Fruit fly (Drosophila melanogaster) whole organism, larva: ENCODE results near the gene ort.

Experiments used
- noc ChIP-seq: fragments of 200-800 bp; sonication (Bioruptor generic); optimal IDR thresholded peaks from 3 replicates; lab custom pipeline; 2019; ENCODE audit warnings: missing biosample characterization, mild to moderate bottlenecking, missing genetic modification characterization, moderate library complexity

Gene ort

DNA sequence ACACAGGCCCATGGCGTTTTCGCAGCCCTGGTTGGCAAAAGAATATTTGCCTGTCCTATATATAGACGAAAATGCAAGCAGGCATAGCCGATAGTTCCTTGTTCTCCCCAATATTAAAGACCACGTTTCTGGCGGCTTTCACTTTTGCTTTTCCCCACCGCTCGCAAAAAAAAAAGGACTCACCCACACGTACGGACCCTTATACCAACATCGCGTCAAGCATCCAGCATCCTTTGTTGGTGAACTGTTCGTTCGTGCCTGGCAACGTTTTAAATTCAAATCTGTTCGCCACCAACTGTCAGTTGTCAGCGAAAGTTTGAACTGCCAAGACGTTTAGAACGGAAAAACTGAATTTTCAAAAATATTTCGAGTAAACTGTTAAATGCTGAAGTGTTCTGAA, at the start of gene ort:
ort (plus strand) TSS at position 301 of the 400 bp plus-strand sequence.
- TF ChIP-seq noc (tag; lab: Kevin White, UChicago): no peak

- TF ChIP-seq noc (tag; lab: Kevin White, UChicago): no peak
These were observed 49.6 kb upstream of the ort start, which contains the start of gene CG17752 for dm6 chr3R:19609925-19610324. Gene CG17752 (plus strand): TSS chr3R:19610225.

DNA sequence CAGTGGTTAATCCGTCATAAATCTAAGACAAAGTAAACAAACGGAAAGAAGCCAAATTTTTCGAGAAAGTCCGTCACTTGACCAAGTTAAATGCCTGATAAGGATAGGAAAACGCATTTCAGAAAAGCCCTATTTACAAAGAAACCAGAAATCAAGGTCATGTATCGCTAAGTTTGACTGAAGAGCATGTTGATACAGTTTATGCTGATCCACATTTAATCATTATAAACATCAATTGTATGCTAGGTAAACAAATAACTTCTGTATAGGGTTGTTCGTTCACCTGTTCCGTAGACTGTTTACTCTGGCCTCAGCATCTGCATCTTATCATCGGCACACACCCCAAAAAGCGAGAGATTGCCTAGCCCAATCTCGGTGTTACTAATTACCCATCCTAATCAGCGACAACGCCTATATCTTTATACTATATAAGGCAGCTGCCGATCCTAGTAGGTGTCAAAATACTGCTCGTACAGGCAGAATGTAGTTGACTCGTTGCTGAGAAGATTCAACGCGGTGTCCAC, 46.6 kb upstream of the ort start, which contains the start of gene CG16727:
CG16727 (plus strand) TSS at position 474 of the 524 bp plus-strand sequence.
- TF ChIP-seq noc (tag; lab: Kevin White, UChicago): peak; percentile 73

dm6 chr3R:19619908-19620307, 39.6 kb upstream of the ort start:
- TF ChIP-seq noc (tag; lab: Kevin White, UChicago): no peak

- TF ChIP-seq noc (tag; lab: Kevin White, UChicago): no peak
These were observed 38.6 kb upstream of the ort start for dm6 chr3R:19620953-19621352.

dm6 chr3R:19622005-19622404, 37.5 kb upstream of the ort start:
- TF ChIP-seq noc (tag; lab: Kevin White, UChicago): peak; percentile 59

dm6 chr3R:19623606-19624005, 35.9 kb upstream of the ort start:
- peak; percentile 6 for TF ChIP-seq noc (tag; lab: Kevin White, UChicago)

DNA sequence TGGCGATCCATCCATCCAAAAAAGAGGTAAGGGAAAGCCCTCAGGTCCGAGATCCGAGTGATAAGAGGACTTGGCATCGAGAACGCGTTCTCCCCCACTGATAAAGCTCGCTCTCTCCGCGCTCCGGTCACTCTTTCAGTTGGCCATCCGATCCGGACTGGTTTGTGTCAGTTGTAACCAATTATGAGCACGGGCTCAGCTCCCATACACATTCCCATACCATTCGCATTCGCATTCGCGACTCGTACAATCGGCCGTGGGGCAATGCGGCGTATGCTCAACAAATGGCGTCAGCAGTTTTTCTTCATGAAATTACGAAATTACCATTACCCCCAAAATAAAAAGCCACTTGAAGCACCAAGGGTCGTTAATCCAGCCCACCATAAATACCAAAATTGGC, 35.1 kb upstream of the ort start:
- no peak for TF ChIP-seq noc (tag; lab: Kevin White, UChicago)

DNA sequence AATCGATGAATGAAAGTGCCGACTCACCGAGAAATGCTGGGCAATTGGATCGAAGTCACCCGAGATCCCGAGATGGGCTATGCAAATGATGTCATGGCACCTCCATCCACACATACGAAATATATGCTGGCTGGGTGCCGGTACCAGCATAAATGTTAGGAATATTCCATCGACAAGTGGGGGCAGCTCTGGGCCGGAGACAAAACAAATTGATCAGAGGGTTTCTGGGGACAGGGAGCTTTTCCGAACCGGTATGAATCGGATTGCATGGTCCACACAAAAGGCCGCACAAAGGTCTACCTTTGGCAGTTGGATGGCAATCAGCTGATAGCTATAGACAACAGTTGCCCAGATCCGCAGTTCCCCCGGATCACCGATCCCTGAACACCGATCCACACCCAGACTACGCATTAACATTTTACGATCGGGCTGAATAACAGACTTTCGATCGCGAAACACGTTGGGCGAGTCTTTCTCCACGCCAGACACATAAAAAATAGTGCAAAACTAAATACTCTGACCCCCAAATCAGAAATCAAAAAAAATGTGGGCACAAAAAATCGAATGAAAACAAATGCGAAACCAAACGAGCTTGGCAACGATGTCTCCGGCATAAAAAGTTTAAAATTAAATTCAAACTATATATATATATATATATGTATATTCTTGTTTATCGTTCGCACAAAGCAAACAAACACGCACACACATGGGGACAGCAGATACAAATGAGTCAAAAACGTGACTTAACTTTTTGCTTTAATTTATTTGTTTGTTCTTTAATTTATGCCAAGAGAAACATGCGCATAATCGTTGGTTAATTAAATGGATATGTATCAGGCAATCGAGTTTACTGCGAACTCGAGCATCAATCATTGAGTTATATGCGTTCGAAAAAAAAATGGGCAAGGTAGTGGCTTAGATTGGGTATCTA, 34.0 kb upstream of the ort start:
- TF ChIP-seq noc (tag; lab: Kevin White, UChicago): peak; percentile 19

- peak; percentile 52 for TF ChIP-seq noc (tag; lab: Kevin White, UChicago)
These were observed 31.6 kb upstream of the ort start for dm6 chr3R:19627792-19628522.

DNA sequence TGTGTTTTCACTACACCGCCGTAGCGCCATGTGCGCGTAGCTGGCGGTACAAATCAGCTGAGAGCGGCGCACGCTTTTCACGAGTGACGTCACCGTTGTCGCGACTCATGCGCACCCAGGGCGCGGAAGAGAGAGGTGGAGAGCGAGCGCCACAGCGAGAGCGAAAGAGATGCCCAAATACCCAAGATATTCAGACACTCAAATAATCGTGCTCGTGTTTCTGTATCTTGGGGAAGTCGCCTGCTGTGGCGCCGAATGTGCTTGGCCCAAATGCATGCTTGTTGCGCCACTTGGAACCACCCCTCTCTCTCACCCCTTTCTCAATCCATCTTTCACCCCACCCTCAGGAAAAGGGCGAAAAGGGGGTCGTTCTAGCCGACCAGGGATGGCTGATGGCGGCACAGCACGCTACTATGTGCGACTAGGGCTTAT, 26.8 kb upstream of the ort start, which contains the start of gene CG6231:
CG6231 (minus strand) TSS at position 34 of the 432 bp plus-strand sequence.
- no peak for TF ChIP-seq noc (tag; lab: Kevin White, UChicago)

- no peak for TF ChIP-seq noc (tag; lab: Kevin White, UChicago)
These were observed 24.9 kb upstream of the ort start, which contains the start of gene CG34138 for dm6 chr3R:19634649-19635048. Gene CG34138 (plus strand): TSS chr3R:19634949.

dm6 chr3R:19638004-19638403, 21.5 kb upstream of the ort start:
- no peak for TF ChIP-seq noc (tag; lab: Kevin White, UChicago)

- TF ChIP-seq noc (tag; lab: Kevin White, UChicago): no peak
These were observed 18.5 kb upstream of the ort start for dm6 chr3R:19641058-19641457.

DNA sequence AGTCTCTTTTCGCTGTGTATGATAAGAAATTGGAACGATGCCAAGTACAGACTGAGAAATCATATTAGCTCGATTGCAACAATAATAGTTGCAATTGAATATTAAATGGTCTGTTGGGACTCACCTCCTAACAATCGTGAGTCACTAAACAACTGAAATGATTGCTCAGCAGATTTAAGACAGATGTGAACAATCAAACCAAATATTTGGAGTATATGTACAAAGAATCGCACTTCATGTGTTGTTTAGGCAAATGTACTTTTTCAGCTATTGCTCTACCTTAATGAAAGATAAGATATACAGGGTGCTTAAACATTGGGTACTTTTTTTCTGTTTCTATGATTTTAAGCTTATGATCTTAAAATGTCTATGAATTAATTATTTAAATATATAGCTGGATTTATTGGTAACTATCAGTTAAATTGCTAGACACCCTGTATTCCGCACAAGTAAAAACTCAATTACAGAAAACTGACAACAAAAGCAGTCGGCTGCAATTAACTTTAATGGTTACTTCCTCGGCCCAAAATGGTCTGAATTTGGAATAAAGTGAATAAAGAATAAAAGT, 18.0 kb upstream of the ort start:
- peak; percentile 90 for TF ChIP-seq noc (tag; lab: Kevin White, UChicago)
